Worm (Caenorhabditis elegans) whole organism, mixed stage, embryonic: ENCODE results near the gene B0507.6.

ENCODE experiments used
- ceh-43 ChIP-seq: fragments of 200-800 bp; sonication (Bioruptor generic); optimal IDR thresholded peaks from 2 replicates; lab custom pipeline; 2018; ENCODE audit warnings: mild to moderate bottlenecking, missing genetic modification characterization, moderate library complexity, missing compliant biosample characterization
- elt-1 ChIP-seq: sonication (generic microtip); optimal IDR thresholded peaks from 2 replicates; lab custom pipeline; 2017; ENCODE audit warnings: missing genetic modification characterization, mild to moderate bottlenecking, missing compliant biosample characterization, antibody characterized with exemption, moderate library complexity, borderline replicate concordance; ENCODE audit not compliant: insufficient read depth
- elt-3 ChIP-seq: fragments of 150-350 bp; optimal IDR thresholded peaks from 2 replicates; lab custom pipeline; 2014; ENCODE audit warnings: missing biosample characterization, missing genetic modification characterization
- lsy-2 ChIP-seq: fragments of 150-350 bp; optimal IDR thresholded peaks from 2 replicates; lab custom pipeline; 2014; ENCODE audit warnings: missing biosample characterization, missing genetic modification characterization
- nhr-12 ChIP-seq: fragments of 150-350 bp; optimal IDR thresholded peaks from 2 replicates; lab custom pipeline; 2014; ENCODE audit warnings: missing biosample characterization, missing genetic modification characterization
- sptf-1 ChIP-seq: sonication (generic microtip); optimal IDR thresholded peaks from 2 replicates; lab custom pipeline; 2017; ENCODE audit warnings: mild to moderate bottlenecking, missing genetic modification characterization, moderate library complexity, missing compliant biosample characterization
- unc-39 ChIP-seq: fragments of 150-350 bp; optimal IDR thresholded peaks from 2 replicates; lab custom pipeline; 2014; ENCODE audit warnings: missing biosample characterization, missing genetic modification characterization
- unc-62 ChIP-seq: fragments of 150-350 bp; optimal IDR thresholded peaks from 2 replicates; lab custom pipeline; 2014; ENCODE audit warnings: missing biosample characterization, missing genetic modification reagents, missing genetic modification characterization
- ztf-11 ChIP-seq: fragments of 150-350 bp; optimal IDR thresholded peaks from 2 replicates; lab custom pipeline; 2014; ENCODE audit warnings: missing biosample characterization, missing genetic modification characterization

DNA sequence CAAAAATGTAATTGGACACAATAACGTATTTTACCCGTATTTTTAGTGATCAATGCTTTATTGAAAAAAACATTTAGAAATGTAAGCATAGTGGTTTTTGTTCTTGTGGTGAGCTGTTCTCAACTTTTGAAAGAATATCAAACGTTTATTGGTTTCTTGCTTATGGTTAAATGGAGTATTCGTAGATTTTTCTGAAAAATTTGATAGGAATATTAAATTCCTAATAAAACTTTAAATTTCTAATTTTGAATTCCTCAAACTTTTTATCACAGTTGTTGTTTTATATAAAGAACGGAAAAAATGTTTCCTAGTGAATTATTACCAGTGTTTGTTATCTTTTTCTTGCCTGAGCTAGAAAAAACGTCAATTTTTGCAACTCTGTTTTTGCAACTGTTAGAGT is 7.4 kb downstream of the B0507.6 start, which contains the start of gene B0507.5:
- TF ChIP-seq elt-1 (tag; lab: Kevin White, UChicago) (no peak), unc-62 (GFP tag; lab: Kevin White, UChicago) (no peak), elt-3 (tag; lab: Kevin White, UChicago) (no peak), nhr-12 (tag; lab: Kevin White, UChicago) (no peak), ceh-43 (GFP tag; lab: Kevin White, UChicago) (no peak), ztf-11 (tag; lab: Kevin White, UChicago) (no peak), sptf-1 (tag; lab: Kevin White, UChicago) (no peak), lsy-2 (tag; lab: Kevin White, UChicago) (no peak), unc-39 (no peak)
